Worm (Caenorhabditis elegans) whole organism, early embryonic: ENCODE measurements around the gene T16G12.7.

Experiments
- aly-1 ChIP-seq: sonication (generic microtip); optimal IDR thresholded peaks from 2 replicates; lab custom pipeline; 2016; ENCODE audit warnings: missing genetic modification characterization, missing compliant biosample characterization
- ama-1 ChIP-seq: fragments of 150-350 bp; optimal IDR thresholded peaks from 2 replicates; lab custom pipeline; 2014
- ceh-13 ChIP-seq: fragments of 200-800 bp; sonication (Bioruptor generic); optimal IDR thresholded peaks from 2 replicates; lab custom pipeline; 2018; ENCODE audit warnings: mild to moderate bottlenecking, missing genetic modification characterization, missing compliant biosample characterization
- flt-1 ChIP-seq: fragments of 200-800 bp; sonication (Bioruptor generic); IDR thresholded peaks from 2 replicates; pipeline ENCODE4 v1.3.6; 2022; ENCODE audit warnings: missing genetic modification characterization, missing compliant biosample characterization
- hmbx-1 ChIP-seq: sonication (generic microtip); optimal IDR thresholded peaks from 2 replicates; lab custom pipeline; 2016; ENCODE audit warnings: mild to moderate bottlenecking, missing genetic modification characterization, missing compliant biosample characterization
- hmg-4 ChIP-seq: fragments of 200-800 bp; sonication (Bioruptor generic); optimal IDR thresholded peaks from 2 replicates; lab custom pipeline; 2018; ENCODE audit warnings: mild to moderate bottlenecking, missing genetic modification characterization, missing compliant biosample characterization
- pes-1 ChIP-seq: fragments of 200-800 bp; sonication (Bioruptor generic); IDR thresholded peaks from 2 replicates; pipeline ENCODE4 v1.3.6; 2022; ENCODE audit warnings: missing genetic modification reagents, missing genetic modification characterization, missing compliant biosample characterization

- TF ChIP-seq ceh-13 (GFP tag; lab: Kevin White, UChicago) (no peak), pes-1 (no peak), hmg-4 (no peak), aly-1 (tag; lab: Kevin White, UChicago) (no peak), hmbx-1 (tag; lab: Kevin White, UChicago) (no peak), ama-1 (no peak), flt-1 (GFP tag; lab: Robert Waterston, UW) (no peak)
Measured at ce11 chrIII:10057518-10057917, 17.6 kb upstream of the T16G12.7 start, which contains the start of gene T16G12.4.
